Worm (Caenorhabditis elegans): ENCODE results near the gene B0464.9.

Gene B0464.9

ce11 chrIII:9482423-9482993, 16.9 kb downstream of the B0464.9 start:
- TF ChIP-seq rnt-1 (tag; optimal IDR thresholded peaks at IDR 0.05) = no peak
- TF ChIP-seq ceh-90 (tag; optimal IDR thresholded peaks at IDR 0.05) = no peak
- TF ChIP-seq C04F5.9 (tag; optimal IDR thresholded peaks at IDR 0.05) = no peak
- no peak for TF ChIP-seq pqm-1 (tag; optimal IDR thresholded peaks at IDR 0.05)
- no peak for TF ChIP-seq unc-86 (tag; optimal IDR thresholded peaks at IDR 0.05)
- TF ChIP-seq ces-1 (GFP tag; optimal IDR thresholded peaks at IDR 0.05) = no peak
- TF ChIP-seq ama-1 (optimal IDR thresholded peaks at IDR 0.05) = no peak
- TF ChIP-seq nhr-20 (tag; optimal IDR thresholded peaks at IDR 0.05) = no peak
- TF ChIP-seq zip-4 (GFP tag; optimal IDR thresholded peaks at IDR 0.05) = no peak
- TF ChIP-seq lin-14 (GFP tag; optimal IDR thresholded peaks at IDR 0.05) = peak; percentile 67
- TF ChIP-seq snu-23 (GFP tag; optimal IDR thresholded peaks at IDR 0.05) = peak; percentile 7
- no peak for TF ChIP-seq alr-1 (tag; optimal IDR thresholded peaks at IDR 0.05; ENCODE audit: borderline replicate concordance)
- TF ChIP-seq lin-39 (tag; optimal IDR thresholded peaks at IDR 0.05) = no peak
- TF ChIP-seq nhr-76 (tag; optimal IDR thresholded peaks at IDR 0.05) = no peak
- no peak for TF ChIP-seq aly-2 (tag; optimal IDR thresholded peaks at IDR 0.05)
- peak; percentile 39 for TF ChIP-seq blmp-1 (tag; optimal IDR thresholded peaks at IDR 0.05)
- TF ChIP-seq pag-3 (tag; optimal IDR thresholded peaks at IDR 0.05; ENCODE audit: borderline replicate concordance, insufficient read depth) = no peak
- no peak for TF ChIP-seq nhr-90 (tag; optimal IDR thresholded peaks at IDR 0.05; ENCODE audit: poor library complexity)
- TF ChIP-seq pax-3 (tag; optimal IDR thresholded peaks at IDR 0.05) = no peak
- no peak for TF ChIP-seq mab-9 (GFP tag; IDR thresholded peaks at IDR 0.05)
- TF ChIP-seq lin-15B (tag; optimal IDR thresholded peaks at IDR 0.05) = no peak
- TF ChIP-seq nhr-71 (tag; optimal IDR thresholded peaks at IDR 0.05) = no peak
- TF ChIP-seq unc-62 (GFP tag; optimal IDR thresholded peaks at IDR 0.05) = no peak
- peak; percentile 51 for TF ChIP-seq nhr-85 (tag)
- peak in 1 of 2 experiments; percentile 6 for TF ChIP-seq lsy-2 (tag; optimal IDR thresholded peaks at IDR 0.05)
- no peak for TF ChIP-seq nhr-237 (tag; optimal IDR thresholded peaks at IDR 0.05)
- TF ChIP-seq lin-35 (GFP tag; optimal IDR thresholded peaks at IDR 0.05) = no peak
- TF ChIP-seq mep-1 (tag; optimal IDR thresholded peaks at IDR 0.05) = peak; percentile 37
- TF ChIP-seq nhr-28 (tag; optimal IDR thresholded peaks at IDR 0.05) = no peak
- TF ChIP-seq dsc-1 (tag; optimal IDR thresholded peaks at IDR 0.05) = no peak
- TF ChIP-seq dpl-1 (GFP tag; optimal IDR thresholded peaks at IDR 0.05) = peak in 1 of 3 experiments; percentile 3
- TF ChIP-seq ets-5 (GFP tag; IDR thresholded peaks at IDR 0.05) = no peak
- no peak for TF ChIP-seq sox-4 (tag; optimal IDR thresholded peaks at IDR 0.05)
- TF ChIP-seq vab-15 (tag; optimal IDR thresholded peaks at IDR 0.05) = no peak
- TF ChIP-seq fkh-10 (GFP tag; optimal IDR thresholded peaks at IDR 0.05) = no peak
- TF ChIP-seq zag-1 (tag; optimal IDR thresholded peaks at IDR 0.05) = no peak
- TF ChIP-seq snpc-4 (tag; optimal IDR thresholded peaks at IDR 0.05) = no peak
- peak; percentile 4 for TF ChIP-seq lin-13 (GFP tag; optimal IDR thresholded peaks at IDR 0.05)
- TF ChIP-seq mef-2 (tag; optimal IDR thresholded peaks at IDR 0.05) = no peak
- TF ChIP-seq efl-1 (optimal IDR thresholded peaks at IDR 0.05) = no peak
- TF ChIP-seq efl-1 (GFP tag; optimal IDR thresholded peaks at IDR 0.05 in 1 of 2) = peak in 1 of 2 experiments; percentile 84
- TF ChIP-seq ceh-8 (GFP tag; optimal IDR thresholded peaks at IDR 0.05) = no peak
- no peak for TF ChIP-seq xbp-1 (tag; optimal IDR thresholded peaks at IDR 0.05)
- no peak for TF ChIP-seq hpl-2 (GFP tag; optimal IDR thresholded peaks at IDR 0.05)
- TF ChIP-seq unc-30 (tag; optimal IDR thresholded peaks at IDR 0.05) = no peak
- no peak for TF ChIP-seq ztf-4 (tag; optimal IDR thresholded peaks at IDR 0.05)
- no peak for TF ChIP-seq lir-3 (tag; optimal IDR thresholded peaks at IDR 0.05; ENCODE audit: poor library complexity)
- TF ChIP-seq aha-1 (tag; optimal IDR thresholded peaks at IDR 0.05) = no peak
- no peak for TF ChIP-seq C16A3.4 (tag; optimal IDR thresholded peaks at IDR 0.05)
